Worm (Caenorhabditis elegans) whole organism, L4 larva: Measurements from ENCODE around the gene nca-2.

Source experiments
- ceh-82 ChIP-seq: sonication (generic microtip); optimal IDR thresholded peaks from 2 replicates; lab custom pipeline; 2017; ENCODE audit warnings: missing biosample characterization, missing genetic modification characterization
- ces-1 ChIP-seq: fragments of 150-350 bp; sonication (generic microtip); optimal IDR thresholded peaks from 4 replicates; lab custom pipeline; 2014; ENCODE audit warnings: missing biosample characterization, missing genetic modification reagents, missing genetic modification characterization
- nhr-77 ChIP-seq: fragments of 150-350 bp; optimal IDR thresholded peaks from 2 replicates; lab custom pipeline; 2014; ENCODE audit warnings: missing biosample characterization, missing genetic modification characterization
- unc-130 ChIP-seq: sonication (generic microtip); optimal IDR thresholded peaks from 2 replicates; lab custom pipeline; 2016; ENCODE audit warnings: missing genetic modification reagents, missing genetic modification characterization, missing compliant biosample characterization

ce11 chrIII:4960204-4960603, 5.2 kb upstream of the nca-2 start, which contains the start of gene C27F2.4:
- TF ChIP-seq ceh-82 (tag; lab: Kevin White, UChicago) (no peak), ces-1 (no peak), unc-130 (GFP tag; lab: Kevin White, UChicago) (no peak), nhr-77 (tag; lab: Kevin White, UChicago) (no peak)
